Worm (Caenorhabditis elegans) whole organism, early embryonic: ENCODE data around the gene srw-134.

Experiments used
- ceh-36 ChIP-seq: sonication (generic microtip); optimal IDR thresholded peaks from 2 replicates; lab custom pipeline; 2016; ENCODE audit warnings: missing genetic modification characterization, inconsistent platforms, missing compliant biosample characterization
- hmg-4 ChIP-seq: fragments of 200-800 bp; sonication (Bioruptor generic); optimal IDR thresholded peaks from 2 replicates; lab custom pipeline; 2018; ENCODE audit warnings: mild to moderate bottlenecking, missing genetic modification characterization, missing compliant biosample characterization

DNA sequence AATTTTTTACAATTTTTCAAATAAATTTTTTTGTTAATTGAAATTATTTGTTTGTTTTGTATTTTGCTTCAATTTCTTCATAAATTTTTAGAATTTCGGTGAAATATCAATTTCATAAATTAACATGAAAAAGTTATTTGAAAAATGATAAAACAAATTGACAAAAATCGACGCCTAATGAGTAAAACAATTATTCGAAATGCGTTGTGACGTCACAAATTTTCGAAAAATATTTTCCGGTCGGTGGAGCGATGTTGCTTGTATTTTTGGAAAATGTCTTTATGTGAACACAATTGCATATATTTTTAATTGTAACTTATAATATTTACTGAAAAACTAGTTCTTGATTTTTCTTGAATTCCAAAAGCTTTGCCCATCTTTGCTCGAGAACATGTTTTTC, 31.9 kb downstream of the srw-134 start:
- TF ChIP-seq ceh-36 (tag; lab: Kevin White, UChicago) (no peak), hmg-4 (GFP tag; lab: Kevin White, UChicago) (no peak)
